Fruit fly (Drosophila melanogaster): Measurements from ENCODE around the gene SP1029.

SP1029 gene

DNA sequence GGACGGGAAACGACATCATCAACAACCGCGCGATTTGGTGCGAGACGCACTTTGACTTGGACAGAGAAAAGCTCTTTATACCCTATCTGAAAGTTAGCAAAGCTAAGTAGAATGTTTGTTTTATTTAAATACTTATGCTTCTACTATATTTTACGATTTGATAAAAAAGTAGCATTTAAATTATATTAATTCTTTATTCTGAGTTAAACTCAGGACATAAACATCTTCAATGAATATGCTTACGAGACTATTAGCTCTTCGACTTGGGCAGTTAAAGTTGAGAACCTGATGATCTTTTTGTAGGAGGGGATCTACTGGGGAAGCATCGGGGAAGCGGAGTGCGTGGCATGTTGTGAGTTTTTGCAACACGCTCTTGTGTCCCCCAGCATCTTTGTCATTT lies 27.5 kb upstream of the SP1029 start (continued):
- TF ChIP-seq CG13894 (tag; optimal IDR thresholded peaks at IDR 0.05) = no peak
- TF ChIP-seq HLH3B (GFP tag; IDR thresholded peaks at IDR 0.05) = no peak
- no peak for TF ChIP-seq CG14965 (GFP tag; optimal IDR thresholded peaks at IDR 0.05; ENCODE audit: borderline replicate concordance)
- no peak for TF ChIP-seq Hr51 (GFP tag; optimal IDR thresholded peaks at IDR 0.05)
- no peak for TF ChIP-seq CG33213 (GFP tag; optimal IDR thresholded peaks at IDR 0.05)
- no peak for TF ChIP-seq Elba2 (GFP tag; optimal IDR thresholded peaks at IDR 0.05)
- no peak for TF ChIP-seq lmd (GFP tag; IDR thresholded peaks at IDR 0.05)
- no peak for TF ChIP-seq bbx (GFP tag; IDR thresholded peaks at IDR 0.05; ENCODE audit: partially characterized antibody)
- no peak for TF ChIP-seq CG12391 (tag; optimal IDR thresholded peaks at IDR 0.05)
- TF ChIP-seq amos (GFP tag; IDR thresholded peaks at IDR 0.05; ENCODE audit: partially characterized antibody) = no peak
- TF ChIP-seq bsh (GFP tag; optimal IDR thresholded peaks at IDR 0.05) = peak in 1 of 2 experiments; percentile 36
- TF ChIP-seq row (GFP tag; IDR thresholded peaks at IDR 0.05) = no peak
- TF ChIP-seq CG9932 (GFP tag; IDR thresholded peaks at IDR 0.05) = no peak
- no peak for TF ChIP-seq Sin3A (optimal IDR thresholded peaks at IDR 0.05)

DNA sequence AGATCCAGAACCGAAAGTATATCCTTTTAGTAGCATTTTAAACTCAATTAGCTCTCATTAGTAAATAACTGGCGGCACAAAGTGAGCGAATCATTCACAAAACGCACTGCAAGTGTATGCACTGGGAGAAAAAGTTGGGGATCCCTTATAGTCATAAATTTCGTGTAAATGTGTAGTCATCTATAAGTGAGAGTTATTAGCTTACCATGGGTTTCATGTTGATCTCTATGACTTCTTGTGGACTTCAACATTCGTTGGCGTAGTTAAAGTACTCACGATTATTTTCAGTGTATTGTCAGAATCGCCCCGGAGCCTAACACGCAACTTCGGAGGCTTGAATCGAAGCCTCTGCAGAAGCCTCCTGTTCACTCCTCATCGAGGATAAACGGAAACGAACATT lies 26.8 kb upstream of the SP1029 start:
- TF ChIP-seq chinmo (GFP tag; IDR thresholded peaks at IDR 0.05; ENCODE audit: partially characterized antibody) (no peak), E2f1 (GFP tag; IDR thresholded peaks at IDR 0.05) (peak; percentile 34; the same call in 1 of the 2 replicates), CG12769 (tag; optimal IDR thresholded peaks at IDR 0.05) (no peak), Sin3A (optimal IDR thresholded peaks at IDR 0.05) (no peak), HHEX (GFP tag; optimal IDR thresholded peaks at IDR 0.05) (no peak), Drgx (GFP tag; IDR thresholded peaks at IDR 0.05) (peak; percentile 18; the same call in 1 of the 2 replicates), fd96Cb (tag; optimal IDR thresholded peaks at IDR 0.05) (peak; percentile 8), row (GFP tag; IDR thresholded peaks at IDR 0.05) (peak; percentile 19; the same call in 1 of the 3 replicates), Sox102F (GFP tag; optimal IDR thresholded peaks at IDR 0.05) (peak; percentile 15), bsh (GFP tag; optimal IDR thresholded peaks at IDR 0.05) (peak; percentile 67 to 69), sisA (GFP tag; IDR thresholded peaks at IDR 0.05) (peak; percentile 19; the same call in 1 of the 2 replicates), CoRest (tag; optimal IDR thresholded peaks at IDR 0.05) (peak; percentile 14), CG8089 (GFP tag; optimal IDR thresholded peaks at IDR 0.05) (peak; percentile 35), CG10959 (GFP tag; IDR thresholded peaks at IDR 0.05) (0 out of 2 replicates have a peak, but pooled peaks have one; percentile 45), Dp (GFP tag; optimal IDR thresholded peaks at IDR 0.05) (no peak), Ssrp (tag; optimal IDR thresholded peaks at IDR 0.05) (peak; percentile 15), CG30403 (GFP tag; optimal IDR thresholded peaks at IDR 0.05) (peak; percentile 24), Ets65A (GFP tag) (peak; percentile 22), CG8944 (GFP tag; optimal IDR thresholded peaks at IDR 0.05) (peak; percentile 3), chif (GFP tag; optimal IDR thresholded peaks at IDR 0.05) (peak in 1 of 2 experiments; percentile 58), gem (tag; optimal IDR thresholded peaks at IDR 0.05) (peak; percentile 54), grau (tag; optimal IDR thresholded peaks at IDR 0.05) (peak; percentile 19), CG1603 (tag; optimal IDR thresholded peaks at IDR 0.05) (peak; percentile 72), bab2 (GFP tag; optimal IDR thresholded peaks at IDR 0.05) (peak; percentile 8), CG13775 (GFP tag; optimal IDR thresholded peaks at IDR 0.05) (peak; percentile 3), dmrt11E (tag; optimal IDR thresholded peaks at IDR 0.05) (peak; percentile 79), CG1602 (GFP tag; optimal IDR thresholded peaks at IDR 0.05) (peak; percentile 14), slou (GFP tag; optimal IDR thresholded peaks at IDR 0.05) (no peak), Hr78 (GFP tag; optimal IDR thresholded peaks at IDR 0.05) (no peak), Taf1 (GFP tag; IDR thresholded peaks at IDR 0.05) (no peak), Kr (GFP tag; optimal IDR thresholded peaks at IDR 0.05) (peak; percentile 42), NC2β (GFP tag; optimal IDR thresholded peaks at IDR 0.05) (peak; percentile 10), CG42726 (GFP tag; IDR thresholded peaks at IDR 0.05; ENCODE audit: partially characterized antibody) (no peak), PHDP (tag; optimal IDR thresholded peaks at IDR 0.05) (no peak), Spps (tag; optimal IDR thresholded peaks at IDR 0.05) (peak; percentile 7), Atf3 (GFP tag; optimal IDR thresholded peaks at IDR 0.05) (peak; percentile 41), lola (GFP tag; optimal IDR thresholded peaks at IDR 0.05) (peak in 1 of 3 experiments; percentile 58)
